Worm (Caenorhabditis elegans): Measurements from ENCODE around the gene F55H2.5.
A peak's percentile ranks its signal among the peaks of the same experiment; 100 is the strongest.

Gene F55H2.5

DNA sequence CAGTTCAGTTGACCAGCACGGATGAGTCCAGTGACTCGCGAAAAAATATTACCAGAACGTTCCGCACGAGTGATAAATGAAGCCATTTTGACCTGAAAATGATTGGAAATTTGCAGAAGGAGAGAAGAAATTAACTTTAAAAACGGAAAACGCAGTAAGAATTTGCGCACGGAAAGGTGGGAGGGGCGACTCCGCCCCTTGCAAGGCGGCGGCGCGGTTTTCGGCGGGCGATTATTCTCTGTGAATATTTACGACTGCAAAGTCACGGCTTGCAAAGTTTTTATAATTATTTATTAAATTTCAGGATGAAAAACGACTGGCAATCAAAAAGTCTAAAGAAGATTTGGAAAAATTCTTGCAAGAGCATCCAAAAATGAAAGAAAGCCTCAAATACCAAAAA, 12.3 kb downstream of the F55H2.5 start, which contains the start of gene mrps-23:
Gene mrps-23, minus strand, starts transcription at position 92 of the 400 bp plus-strand sequence.
- peak; percentile 33 for TF ChIP-seq F23B12.7 (tag; optimal IDR thresholded peaks at IDR 0.05; ENCODE audit: insufficient read depth)
- no peak for TF ChIP-seq hlh-26 (GFP tag; conservative IDR thresholded peaks at IDR 0.05)
- 0 out of 2 replicates have a peak, but pooled peaks have one; percentile 11 for TF ChIP-seq pbrm-1 (GFP tag; IDR thresholded peaks at IDR 0.05)
- no peak for TF ChIP-seq akir-1 (GFP tag; optimal IDR thresholded peaks at IDR 0.05)
- no peak for TF ChIP-seq tbp1 (GFP tag; optimal IDR thresholded peaks at IDR 0.05)
- TF ChIP-seq madf-3 (GFP tag; IDR thresholded peaks at IDR 0.05) = 0 out of 2 replicates have a peak, but pooled peaks have one; percentile 25
- TF ChIP-seq dox-1 (GFP tag; IDR thresholded peaks at IDR 0.05) = 0 out of 2 replicates have a peak, but pooled peaks have one; percentile 33
- peak; percentile 43 for TF ChIP-seq ztf-18 (tag; optimal IDR thresholded peaks at IDR 0.05)
- 0 out of 2 replicates have a peak, but pooled peaks have one; percentile 8 for TF ChIP-seq Y53G8AR.9 (GFP tag; conservative IDR thresholded peaks at IDR 0.05)
- TF ChIP-seq B0019.2 (GFP tag; conservative IDR thresholded peaks at IDR 0.05) = no peak
- TF ChIP-seq cebp-1 (GFP tag; IDR thresholded peaks at IDR 0.05) = no peak
- TF ChIP-seq cebp-1 (tag; optimal IDR thresholded peaks at IDR 0.05) = peak; percentile 13
- 0 out of 2 replicates have a peak, but pooled peaks have one; percentile 7 for TF ChIP-seq mcd-1 (GFP tag; IDR thresholded peaks at IDR 0.05)
- no peak for TF ChIP-seq tbx-9 (tag; optimal IDR thresholded peaks at IDR 0.05; ENCODE audit: borderline replicate concordance)
- no peak for TF ChIP-seq ZK185.1 (tag; optimal IDR thresholded peaks at IDR 0.05; ENCODE audit: poor library complexity, severe bottlenecking)
- TF ChIP-seq nfya-1 (tag; optimal IDR thresholded peaks at IDR 0.05; ENCODE audit: borderline replicate concordance, insufficient read depth) = no peak
- TF ChIP-seq nhr-90 (tag; optimal IDR thresholded peaks at IDR 0.05) = no peak

DNA sequence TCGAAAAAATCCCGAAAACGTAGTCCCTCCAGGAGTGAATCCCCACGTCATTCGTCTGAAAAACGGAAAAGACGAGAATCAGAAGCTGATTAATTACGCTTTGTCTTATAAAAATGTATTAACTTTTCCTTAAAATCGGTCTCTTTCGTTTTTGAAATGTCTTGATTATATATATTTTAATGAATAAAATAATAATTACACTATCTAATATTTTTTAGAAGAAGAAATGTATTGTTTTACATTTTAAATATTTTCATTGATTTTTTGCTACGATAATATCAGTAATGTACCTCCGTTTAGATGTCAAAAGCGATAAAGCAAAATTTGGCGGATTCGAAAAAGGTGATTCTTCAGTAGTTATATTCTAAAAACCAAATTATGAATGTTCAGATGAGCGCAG, 14.0 kb downstream of the F55H2.5 start, which contains the start of gene trpp-3:
Gene trpp-3, plus strand, starts transcription at position 301 of the 400 bp plus-strand sequence.
- TF ChIP-seq cebp-2 (GFP tag; IDR thresholded peaks at IDR 0.05) (no peak), egl-44 (GFP tag; IDR thresholded peaks at IDR 0.05) (no peak), F22D6.2 (tag; optimal IDR thresholded peaks at IDR 0.05) (no peak), rpc-1 (optimal IDR thresholded peaks at IDR 0.05) (no peak), rpc-1 (tag; optimal IDR thresholded peaks at IDR 0.05) (no peak), attf-3 (GFP tag; conservative IDR thresholded peaks at IDR 0.05) (no peak), Y56A3A.18 (GFP tag; IDR thresholded peaks at IDR 0.05) (no peak), snpc-1.1 (tag; optimal IDR thresholded peaks at IDR 0.05; ENCODE audit: insufficient read depth) (no peak), hmg-1.2 (GFP tag; IDR thresholded peaks at IDR 0.05) (no peak), ceh-40 (GFP tag; IDR thresholded peaks at IDR 0.05) (no peak)

DNA sequence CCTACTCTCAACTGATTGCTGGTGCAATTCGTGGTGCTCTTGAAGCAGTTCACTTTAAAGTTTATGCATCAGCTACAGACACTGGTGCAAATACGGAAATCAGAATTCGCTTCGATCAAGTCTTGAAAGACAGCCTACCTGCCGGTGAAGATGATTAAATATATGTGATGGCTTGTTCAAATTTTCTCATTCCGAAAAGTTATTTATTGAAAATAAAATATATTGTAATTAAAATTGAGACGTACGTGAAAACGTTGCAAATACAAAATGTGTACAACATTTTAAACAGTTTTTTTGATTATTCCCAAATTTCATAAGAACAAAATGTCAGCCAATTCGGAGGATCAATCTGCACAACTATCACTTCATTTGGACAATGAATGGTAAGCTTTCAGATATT, 15.6 kb downstream of the F55H2.5 start, which contains the start of gene ZK1098.6:
Gene ZK1098.6, plus strand, starts transcription at position 301 of the 400 bp plus-strand sequence.
- TF ChIP-seq attf-3 (GFP tag; conservative IDR thresholded peaks at IDR 0.05) (no peak), F37B4.10 (GFP tag; IDR thresholded peaks at IDR 0.05) (no peak), F55B11.4 (tag; optimal IDR thresholded peaks at IDR 0.05; ENCODE audit: borderline replicate concordance, insufficient read depth) (no peak), nhr-90 (tag; optimal IDR thresholded peaks at IDR 0.05) (no peak), C17E4.6 (GFP tag; IDR thresholded peaks at IDR 0.05) (no peak), tlf-1 (GFP tag; optimal IDR thresholded peaks at IDR 0.05) (no peak), T07F8.4 (tag; optimal IDR thresholded peaks at IDR 0.05) (no peak), pha-4 (tag; optimal IDR thresholded peaks at IDR 0.05) (no peak), hlh-26 (GFP tag; conservative IDR thresholded peaks at IDR 0.05) (no peak), mel-28 (tag; optimal IDR thresholded peaks at IDR 0.05; ENCODE audit: borderline replicate concordance) (no peak), K12H6.12 (tag; optimal IDR thresholded peaks at IDR 0.05) (no peak), attf-6 (GFP tag; IDR thresholded peaks at IDR 0.05) (no peak), aptf-3 (GFP tag; IDR thresholded peaks at IDR 0.05) (no peak)

All from whole organism, young adult.